Worm (Caenorhabditis elegans) whole organism, L2 larva: ENCODE measurements around the gene C38C3.6.

ENCODE experiments used
- F13H6.1 ChIP-seq: sonication (generic microtip); optimal IDR thresholded peaks from 2 replicates; lab custom pipeline; 2016; ENCODE audit warnings: missing genetic modification characterization, missing compliant biosample characterization
- ZK546.5 ChIP-seq: sonication (generic microtip); optimal IDR thresholded peaks from 2 replicates; lab custom pipeline; 2017; ENCODE audit warnings: missing biosample characterization, missing genetic modification characterization
- alr-1 ChIP-seq: fragments of 150-350 bp; optimal IDR thresholded peaks from 2 replicates; lab custom pipeline; 2014; ENCODE audit warnings: missing biosample characterization, missing genetic modification characterization
- aly-2 ChIP-seq: fragments of 150-350 bp; optimal IDR thresholded peaks from 2 replicates; lab custom pipeline; 2014; ENCODE audit warnings: missing biosample characterization, missing genetic modification characterization
- ama-1 ChIP-seq: fragments of 150-350 bp; optimal IDR thresholded peaks from 2 replicates; lab custom pipeline; 2018; ENCODE audit warnings: inconsistent platforms
- blmp-1 ChIP-seq: sonication (generic microtip); optimal IDR thresholded peaks from 2 replicates; lab custom pipeline; 2017; ENCODE audit warnings: missing genetic modification characterization, mild to moderate bottlenecking, missing compliant biosample characterization, antibody characterized with exemption, moderate library complexity; ENCODE audit not compliant: insufficient read depth
- ceh-16 ChIP-seq: fragments of 150-350 bp; optimal IDR thresholded peaks from 2 replicates; lab custom pipeline; 2014; ENCODE audit warnings: missing biosample characterization, missing genetic modification characterization
- ceh-82 ChIP-seq: fragments of 150-350 bp; optimal IDR thresholded peaks from 2 replicates; lab custom pipeline; 2014; ENCODE audit warnings: missing biosample characterization, missing genetic modification characterization
- crh-2 ChIP-seq: sonication (generic microtip); optimal IDR thresholded peaks from 2 replicates; lab custom pipeline; 2017; ENCODE audit warnings: missing biosample characterization, missing genetic modification characterization
- dmd-4 ChIP-seq: sonication (generic microtip); optimal IDR thresholded peaks from 2 replicates; lab custom pipeline; 2017; ENCODE audit warnings: missing biosample characterization, missing genetic modification characterization
- egl-27 ChIP-seq: sonication (generic microtip); optimal IDR thresholded peaks from 3 replicates; lab custom pipeline; 2017; ENCODE audit warnings: missing biosample characterization, missing genetic modification reagents, missing genetic modification characterization
- elt-1 ChIP-seq: fragments of 150-350 bp; optimal IDR thresholded peaks from 2 replicates; lab custom pipeline; 2014; ENCODE audit warnings: missing biosample characterization, missing genetic modification characterization
- elt-3 ChIP-seq: sonication (generic microtip); optimal IDR thresholded peaks from 2 replicates; lab custom pipeline; 2017; ENCODE audit warnings: missing biosample characterization, missing genetic modification characterization
- fos-1 ChIP-seq: fragments of 150-350 bp; optimal IDR thresholded peaks from 2 replicates; lab custom pipeline; 2014; ENCODE audit warnings: missing biosample characterization, missing genetic modification characterization
- gmeb-1 ChIP-seq: fragments of 150-350 bp; optimal IDR thresholded peaks from 2 replicates; lab custom pipeline; 2014; ENCODE audit warnings: missing biosample characterization, missing genetic modification characterization
- lin-13 ChIP-seq: fragments of 150-350 bp; optimal IDR thresholded peaks from 2 replicates; lab custom pipeline; 2014; ENCODE audit warnings: missing biosample characterization, missing genetic modification reagents, missing genetic modification characterization
- lsy-2 ChIP-seq, 2 experiments: fragments of 150-350 bp in 1 of 2; sonication (generic microtip) in 1 of 2; optimal IDR thresholded peaks; 2 replicates each; lab custom pipeline; 2014 to 2017; ENCODE audit warnings: missing biosample characterization in 2 of 2, missing genetic modification characterization in 2 of 2
- mab-5 ChIP-seq: fragments of 150-350 bp; optimal IDR thresholded peaks from 2 replicates; lab custom pipeline; 2014; ENCODE audit warnings: missing biosample characterization, missing genetic modification characterization
- nhr-10 ChIP-seq: sonication (generic microtip); optimal IDR thresholded peaks from 2 replicates; lab custom pipeline; 2017; ENCODE audit warnings: missing biosample characterization, missing genetic modification characterization
- nhr-11 ChIP-seq: fragments of 150-350 bp; optimal IDR thresholded peaks from 2 replicates; lab custom pipeline; 2014; ENCODE audit warnings: missing biosample characterization, missing genetic modification characterization
- nhr-21 ChIP-seq: fragments of 150-350 bp; optimal IDR thresholded peaks from 2 replicates; lab custom pipeline; 2014; ENCODE audit warnings: missing biosample characterization, missing genetic modification characterization
- nhr-23 ChIP-seq: fragments of 150-350 bp; optimal IDR thresholded peaks from 2 replicates; lab custom pipeline; 2014; ENCODE audit warnings: missing biosample characterization, missing genetic modification reagents, missing genetic modification characterization
- nhr-237 ChIP-seq: fragments of 150-350 bp; optimal IDR thresholded peaks from 2 replicates; lab custom pipeline; 2014; ENCODE audit warnings: missing biosample characterization, missing genetic modification characterization
- nhr-6 ChIP-seq: fragments of 150-350 bp; optimal IDR thresholded peaks from 2 replicates; lab custom pipeline; 2014; ENCODE audit warnings: missing biosample characterization, missing genetic modification characterization
- nhr-77 ChIP-seq: fragments of 150-350 bp; optimal IDR thresholded peaks from 2 replicates; lab custom pipeline; 2014; ENCODE audit warnings: missing biosample characterization, missing genetic modification characterization
- peb-1 ChIP-seq: fragments of 150-350 bp; optimal IDR thresholded peaks from 2 replicates; lab custom pipeline; 2014; ENCODE audit warnings: missing biosample characterization, missing genetic modification characterization
- sem-4 ChIP-seq: fragments of 150-350 bp; optimal IDR thresholded peaks from 2 replicates; lab custom pipeline; 2014; ENCODE audit warnings: missing biosample characterization, missing genetic modification reagents, missing genetic modification characterization
- sma-3 ChIP-seq: sonication (generic microtip); optimal IDR thresholded peaks from 2 replicates; lab custom pipeline; 2016; ENCODE audit warnings: missing genetic modification reagents, missing genetic modification characterization, missing compliant biosample characterization
- sma-9 ChIP-seq, 2 experiments: fragments of 150-350 bp in 1 of 2; sonication (generic microtip) in 1 of 2; optimal IDR thresholded peaks; 2 replicates each; lab custom pipeline; 2014 to 2016; ENCODE audit warnings: missing genetic modification characterization in 2 of 2, mild to moderate bottlenecking in 1 of 2, missing biosample characterization in 1 of 2, missing compliant biosample characterization in 1 of 2, missing genetic modification reagents in 1 of 2, moderate library complexity in 1 of 2
- unc-39 ChIP-seq: fragments of 150-350 bp; optimal IDR thresholded peaks from 2 replicates; lab custom pipeline; 2014; ENCODE audit warnings: missing biosample characterization, missing genetic modification characterization
- unc-55 ChIP-seq: fragments of 150-350 bp; sonication (generic microtip); optimal IDR thresholded peaks from 3 replicates; lab custom pipeline; 2014; ENCODE audit warnings: missing biosample characterization, missing genetic modification reagents, missing genetic modification characterization
- zag-1 ChIP-seq: fragments of 150-350 bp; optimal IDR thresholded peaks from 2 replicates; lab custom pipeline; 2014; ENCODE audit warnings: missing biosample characterization, missing genetic modification characterization
- ztf-1 ChIP-seq: fragments of 200-800 bp; sonication (Bioruptor generic); conservative IDR thresholded peaks from 2 replicates; pipeline ENCODE4 v1.3.6; 2022; ENCODE audit warnings: missing genetic modification characterization, missing compliant biosample characterization

The C38C3.6 gene

DNA sequence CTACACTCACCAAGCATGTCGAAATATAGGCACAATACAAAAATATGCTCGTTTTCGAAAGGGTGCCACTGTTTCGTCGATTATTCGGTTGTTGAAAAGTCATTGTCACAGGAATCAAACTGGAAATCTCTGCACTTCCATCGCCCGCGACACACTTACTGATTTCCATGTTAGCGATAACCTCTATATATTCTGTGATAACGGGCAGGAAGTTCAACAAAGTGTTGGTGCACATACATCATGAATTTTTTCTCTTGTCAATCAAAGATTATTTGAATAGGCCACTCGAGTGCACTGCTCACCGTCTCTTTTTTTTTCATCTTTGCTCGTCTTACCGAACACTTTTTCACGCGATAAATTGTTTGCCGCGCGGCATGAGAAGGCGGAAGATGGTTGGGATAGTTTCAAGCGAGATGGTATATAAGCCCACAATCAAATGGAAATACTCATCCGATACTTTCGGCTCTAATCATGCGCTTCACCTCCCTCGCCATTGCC lies 26.8 kb downstream of the C38C3.6 start, which contains the start of the genes fpn-1.2 and pqn-54:
fpn-1.2 (minus strand) TSS at position 157 of the 498 bp plus-strand sequence.
pqn-54 (plus strand) TSS at position 448 of the 498 bp plus-strand sequence.
- TF ChIP-seq gmeb-1 (no peak), fos-1 (peak; percentile 37), nhr-10 (no peak), nhr-21 (tag; lab: Kevin White, UChicago) (no peak), aly-2 (no peak), nhr-23 (no peak), nhr-11 (tag; lab: Kevin White, UChicago) (no peak), peb-1 (tag; lab: Kevin White, UChicago) (no peak), unc-55 (no peak), ceh-82 (tag; lab: Kevin White, UChicago) (no peak), sem-4 (tag; lab: Kevin White, UChicago) (no peak), sma-9 (GFP tag; optimal IDR thresholded peaks at IDR 0.05; lab: Kevin White, UChicago) (peak; percentile 11), sma-9 (tag; optimal IDR thresholded peaks at IDR 0.05; lab: Kevin White, UChicago) (no peak), sma-3 (GFP tag; lab: Kevin White, UChicago) (no peak)

DNA sequence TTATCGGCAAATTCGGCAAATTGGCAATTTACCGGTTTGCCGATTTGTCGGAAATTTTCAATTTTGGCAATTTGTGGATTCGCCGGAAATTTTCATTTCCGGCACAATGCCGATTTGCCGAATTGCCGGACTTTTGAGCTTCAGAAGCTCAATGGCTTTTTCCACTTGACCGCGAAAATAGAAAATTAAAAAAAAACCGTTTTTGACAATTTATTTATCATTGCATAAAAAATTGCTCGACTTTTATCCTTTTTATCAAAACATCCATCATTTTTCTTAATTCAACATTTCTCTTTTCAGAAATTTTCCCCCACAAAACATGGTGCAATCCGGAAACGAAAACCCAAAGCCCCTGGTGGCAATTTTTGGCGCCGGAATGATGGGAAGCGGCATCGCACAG lies 31.3 kb downstream of the C38C3.6 start, which contains the start of gene hacd-1:
hacd-1 (plus strand) TSS at position 301 of the 400 bp plus-strand sequence.
- TF ChIP-seq nhr-237 (tag; lab: Kevin White, UChicago) = no peak
- no peak for TF ChIP-seq nhr-23
- no peak for TF ChIP-seq unc-39
- TF ChIP-seq ZK546.5 = no peak
- TF ChIP-seq sma-3 (GFP tag; lab: Kevin White, UChicago) = no peak
- no peak for TF ChIP-seq zag-1
- TF ChIP-seq nhr-77 (tag; lab: Kevin White, UChicago) = no peak
- TF ChIP-seq lsy-2 (tag; optimal IDR thresholded peaks at IDR 0.05; lab: Kevin White, UChicago) = no peak
- TF ChIP-seq lin-13 = no peak
- no peak for TF ChIP-seq fos-1
- TF ChIP-seq egl-27 (tag; lab: Kevin White, UChicago) = no peak
- no peak for TF ChIP-seq nhr-11 (tag; lab: Kevin White, UChicago)
- TF ChIP-seq mab-5 (tag; lab: Kevin White, UChicago) = no peak
- TF ChIP-seq alr-1 = no peak

DNA sequence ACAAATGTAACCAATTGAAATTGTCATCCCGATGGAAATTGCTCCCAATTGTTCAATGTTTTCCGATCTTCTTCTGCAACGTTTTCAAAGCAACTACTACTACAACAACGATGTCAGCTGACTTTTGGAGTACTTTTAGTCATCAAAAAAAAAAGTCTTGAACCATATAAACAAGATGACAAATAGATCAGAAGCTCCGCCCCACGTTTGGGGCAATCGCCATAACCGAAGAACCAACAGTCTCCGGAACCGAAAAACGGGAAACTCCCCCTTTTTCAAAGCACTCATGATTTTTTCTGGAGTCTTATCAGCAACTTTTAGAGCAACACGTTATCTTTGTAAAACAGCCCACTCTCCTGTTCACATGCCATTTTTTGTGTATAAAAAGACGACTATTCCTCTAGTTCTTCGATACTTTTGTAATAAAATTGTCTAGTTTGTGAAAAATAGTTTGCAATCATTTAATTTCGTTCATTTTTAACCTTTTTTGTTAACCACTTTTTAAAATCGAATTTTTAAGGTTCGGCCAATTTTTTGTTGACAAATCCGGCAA lies 32.0 kb downstream of the C38C3.6 start:
- TF ChIP-seq lin-13 = no peak
- TF ChIP-seq elt-1 (tag; lab: Kevin White, UChicago) = no peak
- TF ChIP-seq nhr-6 (tag; lab: Kevin White, UChicago) = no peak
- peak; percentile 2 for TF ChIP-seq crh-2 (tag; lab: Kevin White, UChicago)
- peak; percentile 14 for TF ChIP-seq gmeb-1
- TF ChIP-seq fos-1 = peak; percentile 33
- TF ChIP-seq sma-9 (GFP tag; optimal IDR thresholded peaks at IDR 0.05; lab: Kevin White, UChicago) = peak; percentile 56
- no peak for TF ChIP-seq sma-9 (tag; optimal IDR thresholded peaks at IDR 0.05; lab: Kevin White, UChicago)

DNA sequence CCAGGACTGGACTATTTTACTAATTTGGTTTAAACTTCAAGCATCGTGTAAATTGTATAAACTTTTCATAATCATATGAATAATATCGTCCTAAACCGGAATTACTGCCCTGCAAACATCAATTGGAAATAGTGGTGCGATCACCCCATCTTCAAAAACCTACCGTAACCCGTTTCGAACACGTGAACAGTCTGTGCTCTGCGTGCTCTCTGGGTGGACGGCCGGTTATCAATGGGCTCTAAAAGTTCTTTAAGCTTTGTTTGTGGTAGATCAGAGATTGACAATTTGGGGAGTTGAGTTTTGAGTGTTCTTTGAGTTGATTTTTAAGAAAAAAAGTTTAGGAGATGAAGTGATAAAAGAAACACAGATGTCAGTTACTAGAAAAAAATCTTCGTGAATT lies 34.8 kb downstream of the C38C3.6 start:
- TF ChIP-seq sma-9 (GFP tag; optimal IDR thresholded peaks at IDR 0.05; lab: Kevin White, UChicago) = peak; percentile 45
- no peak for TF ChIP-seq sma-9 (tag; optimal IDR thresholded peaks at IDR 0.05; lab: Kevin White, UChicago)
- TF ChIP-seq lsy-2 (tag; optimal IDR thresholded peaks at IDR 0.05; lab: Kevin White, UChicago) = peak in 1 of 2 experiments; percentile 41
- no peak for TF ChIP-seq crh-2 (tag; lab: Kevin White, UChicago)

DNA sequence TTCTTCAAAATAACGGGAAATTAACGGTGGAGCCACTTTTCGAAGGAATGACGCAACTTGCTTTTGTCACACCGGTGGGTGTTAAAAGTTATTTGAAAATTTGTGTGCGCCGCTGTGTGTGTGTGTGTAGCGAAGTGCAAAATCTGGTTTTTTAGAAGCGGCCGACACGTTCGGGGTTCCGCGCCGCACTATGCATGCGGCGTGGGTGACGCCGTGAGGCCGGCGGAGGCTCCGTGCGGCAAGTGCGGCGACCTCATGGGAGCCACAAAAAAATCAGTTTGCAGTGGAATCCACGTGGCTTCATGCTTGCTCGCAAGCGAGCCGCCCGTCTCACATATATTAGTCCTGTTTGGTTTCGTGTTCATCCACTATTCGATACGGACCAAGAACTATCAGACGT lies 36.1 kb downstream of the C38C3.6 start:
- no peak for TF ChIP-seq nhr-77 (tag; lab: Kevin White, UChicago)
- no peak for TF ChIP-seq lsy-2 (tag; optimal IDR thresholded peaks at IDR 0.05; lab: Kevin White, UChicago)
- TF ChIP-seq F13H6.1 (tag; lab: Kevin White, UChicago) = no peak
- no peak for TF ChIP-seq dmd-4 (tag; lab: Kevin White, UChicago)
- TF ChIP-seq egl-27 (tag; lab: Kevin White, UChicago) = no peak
- TF ChIP-seq peb-1 (tag; lab: Kevin White, UChicago) = no peak
- TF ChIP-seq nhr-21 (tag; lab: Kevin White, UChicago) = no peak
- TF ChIP-seq elt-3 (tag; lab: Kevin White, UChicago) = no peak
- TF ChIP-seq blmp-1 (tag; lab: Kevin White, UChicago) = no peak
- TF ChIP-seq ama-1 (lab: Kevin White, UChicago) = no peak
- TF ChIP-seq ztf-1 (GFP tag; lab: Robert Waterston, UW) = no peak
- no peak for TF ChIP-seq sem-4 (tag; lab: Kevin White, UChicago)
- TF ChIP-seq ceh-16 (tag; lab: Kevin White, UChicago) = no peak
- TF ChIP-seq, all 48 proteins: peak for 0
